Fruit fly (Drosophila melanogaster) whole organism, embryonic: ENCODE results near the gene Nep4.
A peak's percentile ranks its signal among the peaks of the same experiment; 100 is the strongest.

Experiments
- Abd-B ChIP-seq: fragments of 200-800 bp; sonication (Bioruptor generic); optimal IDR thresholded peaks from 2 replicates; lab custom pipeline; 2018; ENCODE audit warnings: missing biosample characterization, mild to moderate bottlenecking, missing genetic modification characterization, moderate library complexity
- CG10543 ChIP-seq: fragments of 200-800 bp; sonication (Bioruptor generic); optimal IDR thresholded peaks from 3 replicates; lab custom pipeline; 2017; ENCODE audit warnings: missing biosample characterization, mild to moderate bottlenecking, missing genetic modification characterization, moderate library complexity
- CG11456 ChIP-seq: fragments of 200-800 bp; sonication (Bioruptor generic); IDR thresholded peaks from 3 replicates; pipeline ENCODE4 v1.3.6; 2022; ENCODE audit warnings: missing biosample characterization, missing genetic modification characterization
- CG12071 ChIP-seq: fragments of 200-800 bp; sonication (Bioruptor generic); optimal IDR thresholded peaks from 3 replicates; lab custom pipeline; 2018; ENCODE audit warnings: missing biosample characterization, mild to moderate bottlenecking, missing genetic modification characterization
- CG1233 ChIP-seq: fragments of 200-800 bp; sonication (Bioruptor generic); optimal IDR thresholded peaks from 4 replicates; lab custom pipeline; 2018; ENCODE audit warnings: missing biosample characterization, mild to moderate bottlenecking, missing genetic modification characterization
- CG12744 ChIP-seq: fragments of 200-800 bp; sonication (Bioruptor generic); optimal IDR thresholded peaks from 2 replicates; lab custom pipeline; 2016; ENCODE audit warnings: missing biosample characterization, missing genetic modification characterization
- CG14441 ChIP-seq: fragments of 200-800 bp; sonication (Bioruptor generic); IDR thresholded peaks from 2 replicates; pipeline ENCODE4 v1.3.6; 2022; ENCODE audit warnings: missing biosample characterization, missing genetic modification characterization
- CG17359 ChIP-seq: fragments of 200-800 bp; sonication (Bioruptor generic); optimal IDR thresholded peaks from 3 replicates; lab custom pipeline; 2018; ENCODE audit warnings: missing biosample characterization, mild to moderate bottlenecking, missing genetic modification characterization, moderate library complexity
- CG2202 ChIP-seq: fragments of 200-800 bp; sonication (Bioruptor generic); optimal IDR thresholded peaks from 2 replicates; lab custom pipeline; 2018; ENCODE audit warnings: missing biosample characterization, mild to moderate bottlenecking, missing genetic modification characterization
- CG30020 ChIP-seq: fragments of 200-800 bp; optimal IDR thresholded peaks from 2 replicates; lab custom pipeline; 2019; ENCODE audit warnings: missing biosample characterization, mild to moderate bottlenecking, missing genetic modification characterization, moderate library complexity
- CG31365 ChIP-seq: fragments of 200-800 bp; sonication (Bioruptor generic); optimal IDR thresholded peaks from 2 replicates; lab custom pipeline; 2018; ENCODE audit warnings: missing biosample characterization, mild to moderate bottlenecking, missing genetic modification characterization
- CG6272 ChIP-seq: fragments of 200-800 bp; sonication (Bioruptor generic); IDR thresholded peaks from 2 replicates; pipeline ENCODE4 v1.3.6; 2022; ENCODE audit warnings: missing biosample characterization, missing genetic modification characterization
- CG6654 ChIP-seq: fragments of 200-800 bp; sonication (Bioruptor generic); optimal IDR thresholded peaks from 2 replicates; lab custom pipeline; 2017; ENCODE audit warnings: missing biosample characterization, mild to moderate bottlenecking, missing genetic modification characterization
- CG8388 ChIP-seq: fragments of 200-800 bp; sonication (Bioruptor generic); optimal IDR thresholded peaks from 2 replicates; lab custom pipeline; 2019; ENCODE audit warnings: missing biosample characterization, mild to moderate bottlenecking, missing genetic modification characterization, moderate library complexity
- CTCF ChIP-seq: fragments of 200-800 bp; sonication (Bioruptor generic); optimal IDR thresholded peaks from 2 replicates; lab custom pipeline; 2017; ENCODE audit warnings: missing biosample characterization, mild to moderate bottlenecking, missing genetic modification characterization, moderate library complexity
- E2f2 ChIP-seq: fragments of 200-800 bp; sonication (Bioruptor generic); IDR thresholded peaks from 2 replicates; pipeline ENCODE4 v1.3.6; 2022; ENCODE audit warnings: missing biosample characterization, missing genetic modification characterization
- Gug ChIP-seq: fragments of 200-800 bp; sonication (Bioruptor generic); IDR thresholded peaks from 4 replicates; pipeline ENCODE4 v1.3.6; 2022; ENCODE audit warnings: missing biosample characterization, missing genetic modification characterization
- Hmr ChIP-seq: fragments of 200-800 bp; sonication (Bioruptor generic); optimal IDR thresholded peaks from 3 replicates; lab custom pipeline; 2017; ENCODE audit warnings: mild to moderate bottlenecking, missing biosample characterization, missing genetic modification reagents, missing genetic modification characterization
- Kr ChIP-seq: fragments of 200-800 bp; sonication (Bioruptor generic); optimal IDR thresholded peaks from 2 replicates; lab custom pipeline; 2017; ENCODE audit warnings: missing biosample characterization, mild to moderate bottlenecking, missing genetic modification characterization
- Max ChIP-seq: fragments of 200-800 bp; sonication (Bioruptor generic); optimal IDR thresholded peaks from 2 replicates; lab custom pipeline; 2016; ENCODE audit warnings: missing biosample characterization, mild to moderate bottlenecking, missing genetic modification characterization
- NK7.1 ChIP-seq: fragments of 200-800 bp; sonication (Bioruptor generic); optimal IDR thresholded peaks from 3 replicates; lab custom pipeline; 2016; ENCODE audit warnings: missing biosample characterization, missing genetic modification characterization
- Oli ChIP-seq: fragments of 200-800 bp; sonication (Bioruptor generic); optimal IDR thresholded peaks from 2 replicates; lab custom pipeline; 2018; ENCODE audit warnings: missing biosample characterization, mild to moderate bottlenecking, missing genetic modification characterization, moderate library complexity
- Rfx ChIP-seq: fragments of 200-800 bp; sonication (Bioruptor generic); IDR thresholded peaks from 2 replicates; pipeline ENCODE4 v1.3.6; 2022; ENCODE audit warnings: missing biosample characterization, missing genetic modification characterization
- Six4 ChIP-seq: fragments of 200-800 bp; sonication (Bioruptor generic); optimal IDR thresholded peaks from 2 replicates; lab custom pipeline; 2016; ENCODE audit warnings: missing biosample characterization, missing genetic modification characterization
- Ssrp ChIP-seq: fragments of 200-800 bp; sonication (Bioruptor generic); optimal IDR thresholded peaks from 2 replicates; lab custom pipeline; 2018; ENCODE audit warnings: missing biosample characterization, mild to moderate bottlenecking, missing genetic modification characterization, moderate library complexity
- Taf1 ChIP-seq: fragments of 200-800 bp; sonication (Bioruptor generic); IDR thresholded peaks from 2 replicates; pipeline ENCODE4 v1.3.6; 2022; ENCODE audit warnings: missing biosample characterization, missing genetic modification characterization
- Trl ChIP-seq, 3 experiments: fragments of >200 bp in 2 of 3; fragments of 200-800 bp in 1 of 3; sonication (Bioruptor generic) in 1 of 3; optimal IDR thresholded peaks; 2 replicates in 1 of 3; 3 replicates in 2 of 3; lab custom pipeline; 2016 to 2017; ENCODE audit warnings: missing biosample characterization in 1 of 3, missing genetic modification characterization in 1 of 3
- bigmax ChIP-seq: fragments of 200-800 bp; sonication (Bioruptor generic); optimal IDR thresholded peaks from 2 replicates; lab custom pipeline; 2018; ENCODE audit warnings: missing biosample characterization, mild to moderate bottlenecking, missing genetic modification characterization
- cad ChIP-seq: fragments of >200 bp; optimal IDR thresholded peaks from 2 replicates; lab custom pipeline; 2017; ENCODE audit warnings: missing biosample characterization, missing genetic modification characterization
- chif ChIP-seq, 2 experiments: fragments of 200-800 bp; sonication (Bioruptor generic); optimal IDR thresholded peaks; 3 replicates each; lab custom pipeline; 2016; ENCODE audit warnings: missing biosample characterization in 2 of 2, missing genetic modification characterization in 2 of 2
- chn ChIP-seq: fragments of 200-800 bp; sonication (Bioruptor generic); optimal IDR thresholded peaks from 2 replicates; lab custom pipeline; 2016; ENCODE audit warnings: missing biosample characterization, missing genetic modification characterization
- da ChIP-seq: fragments of 200-800 bp; sonication (Bioruptor generic); optimal IDR thresholded peaks from 2 replicates; lab custom pipeline; 2016; ENCODE audit warnings: missing biosample characterization, missing genetic modification characterization
- dan ChIP-seq: fragments of 200-800 bp; sonication (Bioruptor generic); IDR thresholded peaks from 2 replicates; pipeline ENCODE4 v1.3.6; 2022; ENCODE audit warnings: missing biosample characterization, missing genetic modification characterization
- dmrt11E ChIP-seq: fragments of 200-800 bp; sonication (Bioruptor generic); optimal IDR thresholded peaks from 3 replicates; lab custom pipeline; 2018; ENCODE audit warnings: missing biosample characterization, mild to moderate bottlenecking, missing genetic modification characterization, moderate library complexity
- en ChIP-seq: fragments of 200-800 bp; sonication (Bioruptor generic); optimal IDR thresholded peaks from 2 replicates; lab custom pipeline; 2016; ENCODE audit warnings: missing biosample characterization, missing genetic modification characterization
- gem ChIP-seq: fragments of 200-800 bp; sonication (Bioruptor generic); optimal IDR thresholded peaks from 2 replicates; lab custom pipeline; 2019; ENCODE audit warnings: missing biosample characterization, mild to moderate bottlenecking, missing genetic modification characterization, moderate library complexity
- gro ChIP-seq: fragments of 200-800 bp; sonication (Bioruptor generic); optimal IDR thresholded peaks from 2 replicates; lab custom pipeline; 2016; ENCODE audit warnings: missing biosample characterization, missing genetic modification characterization
- hkb ChIP-seq, 2 experiments: fragments of 200-800 bp in 1 of 2; fragments of >200 bp in 1 of 2; sonication (Bioruptor generic) in 1 of 2; IDR thresholded peaks in 1 of 2; optimal IDR thresholded peaks in 1 of 2; 2 replicates each; pipeline versions ENCODE4 v1.3.6 to Lab custom; 2017 to 2022; ENCODE audit warnings: missing biosample characterization in 1 of 2, missing genetic modification characterization in 1 of 2
- ind ChIP-seq: fragments of 200-800 bp; sonication (Bioruptor generic); optimal IDR thresholded peaks from 3 replicates; lab custom pipeline; 2016; ENCODE audit warnings: missing biosample characterization, missing genetic modification characterization
- jigr1 ChIP-seq: fragments of 200-800 bp; sonication (Bioruptor generic); IDR thresholded peaks from 3 replicates; pipeline ENCODE4 v1.3.6; 2022; ENCODE audit warnings: missing biosample characterization, missing genetic modification characterization
- klu ChIP-seq: fragments of 200-800 bp; sonication (Bioruptor generic); IDR thresholded peaks from 2 replicates; pipeline ENCODE4 v1.3.6; 2022; ENCODE audit warnings: missing biosample characterization, missing genetic modification characterization
- lilli ChIP-seq: fragments of 200-800 bp; sonication (Bioruptor generic); optimal IDR thresholded peaks from 3 replicates; lab custom pipeline; 2016; ENCODE audit warnings: missing biosample characterization, missing genetic modification characterization
- onecut ChIP-seq: fragments of 200-800 bp; sonication (Bioruptor generic); IDR thresholded peaks from 2 replicates; pipeline ENCODE4 v1.3.6; 2022; ENCODE audit warnings: missing biosample characterization, missing genetic modification characterization
- pnt ChIP-seq: fragments of 200-800 bp; sonication (Bioruptor generic); optimal IDR thresholded peaks from 3 replicates; lab custom pipeline; 2016; ENCODE audit warnings: missing biosample characterization, missing genetic modification characterization
- rib ChIP-seq: fragments of 200-800 bp; sonication (Bioruptor generic); IDR thresholded peaks from 2 replicates; pipeline ENCODE4 v1.3.6; 2022; ENCODE audit warnings: missing biosample characterization, missing genetic modification characterization
- row ChIP-seq: fragments of 200-800 bp; sonication (Bioruptor generic); IDR thresholded peaks from 3 replicates; pipeline ENCODE4 v1.3.6; 2022; ENCODE audit warnings: missing biosample characterization, missing genetic modification characterization
- shn ChIP-seq: fragments of 200-800 bp; sonication (Bioruptor generic); optimal IDR thresholded peaks from 3 replicates; lab custom pipeline; 2016; ENCODE audit warnings: missing biosample characterization, missing genetic modification characterization
- sima ChIP-seq: fragments of 200-800 bp; sonication (Bioruptor generic); optimal IDR thresholded peaks from 2 replicates; lab custom pipeline; 2016; ENCODE audit warnings: missing biosample characterization, missing genetic modification characterization
- sqz ChIP-seq: fragments of 200-800 bp; sonication (Bioruptor generic); optimal IDR thresholded peaks from 3 replicates; lab custom pipeline; 2018; ENCODE audit warnings: missing biosample characterization, mild to moderate bottlenecking, missing genetic modification characterization
- sug ChIP-seq: fragments of 200-800 bp; optimal IDR thresholded peaks from 2 replicates; lab custom pipeline; 2019; ENCODE audit warnings: missing biosample characterization, mild to moderate bottlenecking, missing genetic modification characterization, moderate library complexity
- zen2 ChIP-seq: fragments of 200-800 bp; sonication (Bioruptor generic); IDR thresholded peaks from 3 replicates; pipeline ENCODE4 v1.3.6; 2022; ENCODE audit warnings: missing biosample characterization, missing genetic modification characterization; ENCODE audit not compliant: partially characterized antibody

The Nep4 gene

DNA sequence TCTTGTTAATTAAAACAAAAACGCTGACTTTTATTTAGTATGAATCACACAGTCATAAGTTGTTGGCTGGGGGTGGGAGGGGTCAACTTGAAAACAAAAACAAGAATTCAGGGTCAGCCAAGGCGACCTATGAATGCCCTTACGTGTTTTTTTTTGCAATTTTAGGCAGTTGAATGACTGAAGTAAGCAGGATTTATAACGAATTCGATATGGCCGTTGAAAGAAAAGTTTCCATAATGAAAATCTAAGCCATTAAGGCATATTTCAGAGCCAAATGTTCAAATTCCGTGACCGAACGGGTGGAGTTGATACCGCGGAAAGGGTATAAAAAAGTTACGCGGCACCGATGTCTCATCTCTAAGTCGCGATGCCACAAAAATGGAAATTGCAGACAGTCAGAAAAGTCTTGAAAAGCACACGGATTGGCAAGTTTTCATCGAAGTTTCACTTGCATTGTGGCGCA lies 25.7 kb downstream of the Nep4 start (continued):
- TF ChIP-seq CG8388 (GFP tag; lab: Kevin White, UChicago) (no peak), lilli (GFP tag; lab: Kevin White, UChicago) (peak; percentile 79), Hmr (GFP tag; lab: Kevin White, UChicago) (no peak), en (GFP tag; lab: Kevin White, UChicago) (peak; percentile 6), Ssrp (tag; lab: Kevin White, UChicago) (peak; percentile 57), Rfx (GFP tag; lab: Robert Waterston, UW) (peak; percentile 82), E2f2 (peak; percentile 48), sug (tag; lab: Kevin White, UChicago) (peak; percentile 85), CG30020 (tag; lab: Kevin White, UChicago) (no peak), CG14441 (GFP tag; lab: Robert Waterston, UW) (peak; percentile 71), CG6272 (peak; percentile 23; the same call in 1 of the 2 replicates), CG10543 (GFP tag; lab: Kevin White, UChicago) (peak; percentile 63), dan (no peak), CG31365 (tag; lab: Kevin White, UChicago) (no peak), chn (GFP tag; lab: Kevin White, UChicago) (peak; percentile 66), CG12744 (GFP tag; lab: Kevin White, UChicago) (no peak), CG2202 (tag; lab: Kevin White, UChicago) (peak; percentile 32), Trl (optimal IDR thresholded peaks at IDR 0.05; lab: Kevin White, UChicago) (no peak), Trl (GFP tag; optimal IDR thresholded peaks at IDR 0.05; lab: Kevin White, UChicago) (peak; percentile 66), hkb (optimal IDR thresholded peaks at IDR 0.05; lab: Kevin White, UChicago) (no peak), hkb (GFP tag; IDR thresholded peaks at IDR 0.05; lab: Robert Waterston, UW) (peak; percentile 74), bigmax (no peak), zen2 (GFP tag; lab: Robert Waterston, UW) (no peak), CG1233 (GFP tag; lab: Kevin White, UChicago) (no peak), sqz (GFP tag; lab: Kevin White, UChicago) (no peak), ind (GFP tag; lab: Kevin White, UChicago) (peak; percentile 80), gem (tag; lab: Kevin White, UChicago) (no peak), Six4 (GFP tag; lab: Kevin White, UChicago) (peak; percentile 72), CTCF (GFP tag; lab: Kevin White, UChicago) (no peak), Taf1 (0 out of 2 replicates have a peak, but pooled peaks have one; percentile 47), Max (GFP tag; lab: Kevin White, UChicago) (peak; percentile 16), CG11456 (GFP tag; lab: Robert Waterston, UW) (peak; percentile 54; the same call in 1 of the 3 replicates), cad (GFP tag; lab: Kevin White, UChicago) (no peak), da (GFP tag; lab: Kevin White, UChicago) (no peak), jigr1 (GFP tag; lab: Robert Waterston, UW) (no peak), CG17359 (tag; lab: Kevin White, UChicago) (no peak), shn (peak; percentile 75), Oli (tag; lab: Kevin White, UChicago) (no peak), rib (GFP tag; lab: Robert Waterston, UW) (peak; percentile 49; the same call in 1 of the 2 replicates), Abd-B (GFP tag; lab: Kevin White, UChicago) (no peak), row (GFP tag; lab: Robert Waterston, UW) (peak; percentile 99), CG6654 (GFP tag; lab: Kevin White, UChicago) (no peak), NK7.1 (GFP tag; lab: Kevin White, UChicago) (peak; percentile 39), onecut (GFP tag; lab: Robert Waterston, UW) (peak; percentile 31; the same call in 1 of the 2 replicates), Gug (peak; percentile 48; the same call in 2 of the 4 replicates), Kr (peak; percentile 14), dmrt11E (tag; lab: Kevin White, UChicago) (peak; percentile 63), pnt (peak; percentile 44), klu (peak; percentile 48; the same call in 1 of the 2 replicates), gro (GFP tag; lab: Kevin White, UChicago) (peak; percentile 55), chif (GFP tag; optimal IDR thresholded peaks at IDR 0.05; lab: Kevin White, UChicago) (peak; percentile 59 to 71), sima (GFP tag; lab: Kevin White, UChicago) (peak; percentile 13), CG12071 (GFP tag; lab: Kevin White, UChicago) (no peak)
